Worm (Caenorhabditis elegans) whole organism, young adult: ENCODE measurements around the gene Y69A2AR.46.

Source experiments
- F22D6.2 ChIP-seq: sonication (generic microtip); optimal IDR thresholded peaks from 2 replicates; lab custom pipeline; 2016; ENCODE audit warnings: mild to moderate bottlenecking, missing genetic modification characterization, missing compliant biosample characterization
- attf-5 ChIP-seq: fragments of 200-800 bp; sonication (Bioruptor generic); optimal IDR thresholded peaks from 2 replicates; lab custom pipeline; 2018; ENCODE audit warnings: mild to moderate bottlenecking, missing genetic modification characterization, missing compliant biosample characterization
- die-1 ChIP-seq: sonication (generic microtip); optimal IDR thresholded peaks from 2 replicates; lab custom pipeline; 2016; ENCODE audit warnings: missing genotype, mild to moderate bottlenecking, missing genetic modification characterization, missing compliant biosample characterization
- efl-1 ChIP-seq: fragments of 150-350 bp; optimal IDR thresholded peaks from 2 replicates; lab custom pipeline; 2014; ENCODE audit warnings: missing biosample characterization, missing genetic modification reagents, missing genetic modification characterization
- lag-1 ChIP-seq: fragments of 200-800 bp; sonication (Bioruptor generic); IDR thresholded peaks from 2 replicates; pipeline ENCODE4 v1.3.6; 2022; ENCODE audit warnings: missing genetic modification reagents, missing genetic modification characterization, missing compliant biosample characterization
- lsy-27 ChIP-seq: sonication (generic microtip); optimal IDR thresholded peaks from 2 replicates; lab custom pipeline; 2017; ENCODE audit warnings: missing genetic modification characterization, mild to moderate bottlenecking, missing compliant biosample characterization, antibody characterized with exemption, missing genotype, borderline replicate concordance; ENCODE audit not compliant: insufficient read depth
- madf-3 ChIP-seq: fragments of 200-800 bp; sonication (Bioruptor generic); IDR thresholded peaks from 2 replicates; pipeline ENCODE4 v1.3.6; 2022; ENCODE audit warnings: missing genetic modification reagents, missing genetic modification characterization, missing compliant biosample characterization
- nfya-1 ChIP-seq: sonication (generic microtip); optimal IDR thresholded peaks from 2 replicates; lab custom pipeline; 2017; ENCODE audit warnings: antibody characterized with exemption, missing compliant biosample characterization, missing genetic modification characterization, borderline replicate concordance; ENCODE audit not compliant: insufficient read depth
- nhr-179 ChIP-seq: sonication (generic microtip); optimal IDR thresholded peaks from 2 replicates; lab custom pipeline; 2016; ENCODE audit warnings: mild to moderate bottlenecking, missing genetic modification characterization, missing compliant biosample characterization
- unc-62 ChIP-seq: fragments of 150-350 bp; optimal IDR thresholded peaks from 2 replicates; lab custom pipeline; 2014; ENCODE audit warnings: missing biosample characterization, missing genetic modification reagents, missing genetic modification characterization
- zfh-2 ChIP-seq: fragments of 200-800 bp; sonication (Bioruptor generic); conservative IDR thresholded peaks from 2 replicates; pipeline ENCODE4 v1.3.6; 2022; ENCODE audit warnings: missing genetic modification reagents, missing genetic modification characterization, missing compliant biosample characterization
- ztf-28 ChIP-seq: fragments of 200-800 bp; sonication (Bioruptor generic); IDR thresholded peaks from 2 replicates; pipeline ENCODE4 v1.3.6; 2022; ENCODE audit warnings: missing genetic modification reagents, missing genetic modification characterization, missing compliant biosample characterization

DNA sequence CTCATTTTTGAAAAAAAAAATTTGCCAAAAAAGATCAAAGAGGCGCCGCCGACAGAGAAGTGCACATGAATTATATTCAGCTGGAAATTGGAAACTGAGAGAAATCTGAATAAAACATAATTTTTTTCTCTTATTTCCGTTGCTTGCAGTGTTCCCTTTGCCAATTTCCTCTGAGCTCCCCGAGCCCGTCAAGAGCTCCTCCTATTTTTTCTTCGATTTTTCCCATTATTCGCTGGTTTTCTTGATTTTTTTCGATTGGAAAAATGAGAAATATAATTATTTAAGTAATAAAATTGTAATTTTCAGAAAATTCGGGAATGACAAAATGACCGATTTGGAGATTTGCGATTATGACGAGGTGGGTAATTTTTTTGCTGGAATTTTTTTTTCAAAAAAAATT lies 19.5 kb upstream of the Y69A2AR.46 start, which contains the start of gene sprr-3:
- TF ChIP-seq efl-1 (GFP tag; lab: Kevin White, UChicago) (no peak), unc-62 (GFP tag; lab: Kevin White, UChicago) (no peak), nfya-1 (tag; lab: Kevin White, UChicago) (no peak), die-1 (no peak), F22D6.2 (tag; lab: Kevin White, UChicago) (no peak), zfh-2 (GFP tag; lab: Robert Waterston, UW) (no peak), nhr-179 (tag; lab: Kevin White, UChicago) (no peak), lag-1 (GFP tag; lab: Robert Waterston, UW) (no peak), ztf-28 (GFP tag; lab: Robert Waterston, UW) (no peak), madf-3 (no peak), lsy-27 (tag; lab: Kevin White, UChicago) (no peak), attf-5 (GFP tag; lab: Kevin White, UChicago) (no peak)
